Fruit fly (Drosophila melanogaster) whole organism, embryonic: ENCODE results near the gene mRpL15.

Experiments
- CG11504 ChIP-seq: fragments of 200-800 bp; sonication (Bioruptor generic); optimal IDR thresholded peaks from 3 replicates; lab custom pipeline; 2019; ENCODE audit warnings: missing biosample characterization, mild to moderate bottlenecking, missing genetic modification characterization, moderate library complexity
- CG11696 ChIP-seq: fragments of 200-800 bp; sonication (Bioruptor generic); IDR thresholded peaks from 2 replicates; pipeline ENCODE4 v1.3.6; 2022; ENCODE audit warnings: missing biosample characterization, missing genetic modification characterization
- CG12659 ChIP-seq: fragments of 200-800 bp; sonication (Bioruptor generic); optimal IDR thresholded peaks from 3 replicates; lab custom pipeline; 2017; ENCODE audit warnings: mild to moderate bottlenecking, missing biosample characterization, missing genetic modification reagents, missing genetic modification characterization
- CG12769 ChIP-seq: fragments of 200-800 bp; sonication (Bioruptor generic); optimal IDR thresholded peaks from 2 replicates; lab custom pipeline; 2019; ENCODE audit warnings: missing biosample characterization, mild to moderate bottlenecking, missing genetic modification characterization, moderate library complexity
- CG13296 ChIP-seq: fragments of 200-800 bp; sonication (Bioruptor generic); optimal IDR thresholded peaks from 3 replicates; lab custom pipeline; 2018; ENCODE audit warnings: missing biosample characterization, mild to moderate bottlenecking, missing genetic modification characterization
- CG16863 ChIP-seq: fragments of 200-800 bp; sonication (Bioruptor generic); optimal IDR thresholded peaks from 3 replicates; lab custom pipeline; 2016; ENCODE audit warnings: missing biosample characterization, missing genetic modification characterization
- CG17359 ChIP-seq: fragments of 200-800 bp; sonication (Bioruptor generic); optimal IDR thresholded peaks from 3 replicates; lab custom pipeline; 2018; ENCODE audit warnings: missing biosample characterization, mild to moderate bottlenecking, missing genetic modification characterization, moderate library complexity
- CG17568 ChIP-seq: fragments of 200-800 bp; sonication (Bioruptor generic); optimal IDR thresholded peaks from 2 replicates; lab custom pipeline; 2018; ENCODE audit warnings: missing biosample characterization, mild to moderate bottlenecking, missing genetic modification characterization, moderate library complexity
- CG2199 ChIP-seq: fragments of 200-800 bp; sonication (Bioruptor generic); IDR thresholded peaks from 3 replicates; pipeline ENCODE4 v1.3.6; 2022; ENCODE audit warnings: missing biosample characterization, missing genetic modification characterization
- CG2889 ChIP-seq: fragments of 200-800 bp; sonication (Bioruptor generic); IDR thresholded peaks from 3 replicates; pipeline ENCODE4 v1.3.6; 2022; ENCODE audit warnings: missing biosample characterization, missing genetic modification characterization
- CG6254 ChIP-seq: fragments of 200-800 bp; sonication (Bioruptor generic); optimal IDR thresholded peaks from 3 replicates; lab custom pipeline; 2017; ENCODE audit warnings: mild to moderate bottlenecking, missing biosample characterization, missing genetic modification reagents, missing genetic modification characterization
- CG7745 ChIP-seq: fragments of 200-800 bp; sonication (Bioruptor generic); optimal IDR thresholded peaks from 2 replicates; lab custom pipeline; 2018; ENCODE audit warnings: missing biosample characterization, mild to moderate bottlenecking, missing genetic modification characterization, moderate library complexity
- CG8281 ChIP-seq: fragments of 200-800 bp; sonication (Bioruptor generic); optimal IDR thresholded peaks from 2 replicates; lab custom pipeline; 2018; ENCODE audit warnings: missing biosample characterization, mild to moderate bottlenecking, missing genetic modification characterization, moderate library complexity
- CG8290 ChIP-seq, 3 experiments: fragments of 200-800 bp; sonication (Bioruptor generic); optimal IDR thresholded peaks; 2 replicates each; lab custom pipeline; 2016 to 2019; ENCODE audit warnings: missing biosample characterization in 3 of 3, missing genetic modification characterization in 3 of 3, mild to moderate bottlenecking in 2 of 3, moderate library complexity in 1 of 3
- Doc2 ChIP-seq: fragments of 200-800 bp; sonication (Bioruptor generic); IDR thresholded peaks from 2 replicates; pipeline ENCODE4 v1.3.6; 2022; ENCODE audit warnings: missing biosample characterization, missing genetic modification characterization
- Ets97D ChIP-seq: fragments of 200-800 bp; sonication (Bioruptor generic); optimal IDR thresholded peaks from 3 replicates; lab custom pipeline; 2016; ENCODE audit warnings: missing biosample characterization, missing genetic modification characterization
- H2.0 ChIP-seq: fragments of 200-800 bp; sonication (Bioruptor generic); IDR thresholded peaks from 2 replicates; pipeline ENCODE4 v1.3.6; 2022; ENCODE audit warnings: missing biosample characterization, missing genetic modification characterization
- MBD-R2 ChIP-seq: fragments of 200-800 bp; sonication (Bioruptor generic); IDR thresholded peaks from 2 replicates; pipeline ENCODE4 v1.3.6; 2022; ENCODE audit warnings: missing biosample characterization, missing genetic modification characterization
- Meics ChIP-seq: fragments of 200-800 bp; sonication (Bioruptor generic); optimal IDR thresholded peaks from 2 replicates; lab custom pipeline; 2017; ENCODE audit warnings: missing biosample characterization, mild to moderate bottlenecking, missing genetic modification characterization
- Nf-YA ChIP-seq: fragments of 200-800 bp; sonication (Bioruptor generic); IDR thresholded peaks from 2 replicates; pipeline ENCODE4 v1.3.6; 2022; ENCODE audit warnings: missing biosample characterization, missing genetic modification characterization
- PHDP ChIP-seq: fragments of 200-800 bp; sonication (Bioruptor generic); optimal IDR thresholded peaks from 3 replicates; lab custom pipeline; 2018; ENCODE audit warnings: missing biosample characterization, mild to moderate bottlenecking, missing genetic modification characterization, moderate library complexity
- Ptx1 ChIP-seq: fragments of 200-800 bp; sonication (Bioruptor generic); IDR thresholded peaks from 2 replicates; pipeline ENCODE4 v1.3.6; 2022; ENCODE audit warnings: missing biosample characterization, missing genetic modification characterization
- Sox100B ChIP-seq: fragments of 200-800 bp; sonication (Bioruptor generic); optimal IDR thresholded peaks from 3 replicates; lab custom pipeline; 2018; ENCODE audit warnings: missing biosample characterization, mild to moderate bottlenecking, missing genetic modification characterization
- Vsx1 ChIP-seq: fragments of 200-800 bp; sonication (Bioruptor generic); optimal IDR thresholded peaks from 2 replicates; lab custom pipeline; 2017; ENCODE audit warnings: missing biosample characterization, mild to moderate bottlenecking, missing genetic modification characterization, missing genetic modification reagents
- bigmax ChIP-seq: fragments of 200-800 bp; sonication (Bioruptor generic); optimal IDR thresholded peaks from 2 replicates; lab custom pipeline; 2018; ENCODE audit warnings: missing biosample characterization, mild to moderate bottlenecking, missing genetic modification characterization
- cg ChIP-seq: fragments of 200-800 bp; sonication (Bioruptor generic); optimal IDR thresholded peaks from 3 replicates; lab custom pipeline; 2019; ENCODE audit warnings: missing biosample characterization, mild to moderate bottlenecking, missing genetic modification characterization, moderate library complexity
- ci ChIP-seq: fragments of 200-800 bp; sonication (Bioruptor generic); IDR thresholded peaks from 3 replicates; pipeline ENCODE4 v1.3.6; 2022; ENCODE audit warnings: missing biosample characterization, missing genetic modification characterization
- crp ChIP-seq, 2 experiments: fragments of 200-800 bp; sonication (Bioruptor generic); optimal IDR thresholded peaks; 2 replicates in 1 of 2; 3 replicates in 1 of 2; lab custom pipeline; 2017; ENCODE audit warnings: missing biosample characterization in 2 of 2, missing genetic modification characterization in 2 of 2, mild to moderate bottlenecking in 1 of 2, moderate library complexity in 1 of 2
- dan ChIP-seq: fragments of 200-800 bp; sonication (Bioruptor generic); IDR thresholded peaks from 2 replicates; pipeline ENCODE4 v1.3.6; 2022; ENCODE audit warnings: missing biosample characterization, missing genetic modification characterization
- exex ChIP-seq: fragments of 200-800 bp; sonication (Bioruptor generic); optimal IDR thresholded peaks from 4 replicates; lab custom pipeline; 2018; ENCODE audit warnings: missing biosample characterization, mild to moderate bottlenecking, missing genetic modification characterization, moderate library complexity
- fd102C ChIP-seq: fragments of 200-800 bp; sonication (Bioruptor generic); optimal IDR thresholded peaks from 2 replicates; lab custom pipeline; 2018; ENCODE audit warnings: missing biosample characterization, mild to moderate bottlenecking, missing genetic modification characterization, moderate library complexity
- gsb-n ChIP-seq: fragments of 200-800 bp; sonication (Bioruptor generic); optimal IDR thresholded peaks from 3 replicates; lab custom pipeline; 2018; ENCODE audit warnings: missing biosample characterization, mild to moderate bottlenecking, missing genetic modification characterization
- insv ChIP-seq, 2 experiments: fragments of 200-800 bp; sonication (Bioruptor generic); optimal IDR thresholded peaks; 3 replicates each; lab custom pipeline; 2016 to 2018; ENCODE audit warnings: missing biosample characterization in 2 of 2, missing genetic modification characterization in 2 of 2
- mirr ChIP-seq: fragments of 200-800 bp; sonication (Bioruptor generic); optimal IDR thresholded peaks from 3 replicates; lab custom pipeline; 2018; ENCODE audit warnings: missing biosample characterization, mild to moderate bottlenecking, missing genetic modification characterization
- onecut ChIP-seq: fragments of 200-800 bp; sonication (Bioruptor generic); IDR thresholded peaks from 2 replicates; pipeline ENCODE4 v1.3.6; 2022; ENCODE audit warnings: missing biosample characterization, missing genetic modification characterization
- run ChIP-seq: fragments of 200-800 bp; sonication (Bioruptor generic); optimal IDR thresholded peaks from 3 replicates; lab custom pipeline; 2018; ENCODE audit warnings: missing biosample characterization, mild to moderate bottlenecking, missing genetic modification characterization
- sc ChIP-seq, 3 experiments: fragments of >200 bp in 2 of 3; fragments of 200-800 bp in 1 of 3; sonication (Bioruptor generic) in 1 of 3; optimal IDR thresholded peaks; 2 replicates in 2 of 3; 3 replicates in 1 of 3; lab custom pipeline; 2017; ENCODE audit warnings: mild to moderate bottlenecking in 1 of 3, missing biosample characterization in 1 of 3, missing genetic modification characterization in 1 of 3, missing genetic modification reagents in 1 of 3
- scrt ChIP-seq: fragments of 200-800 bp; sonication (Bioruptor generic); optimal IDR thresholded peaks from 2 replicates; lab custom pipeline; 2018; ENCODE audit warnings: missing biosample characterization, mild to moderate bottlenecking, missing genetic modification characterization, moderate library complexity
- sd ChIP-seq: fragments of 200-800 bp; sonication (Bioruptor generic); optimal IDR thresholded peaks from 3 replicates; lab custom pipeline; 2018; ENCODE audit warnings: missing biosample characterization, mild to moderate bottlenecking, missing genetic modification characterization, moderate library complexity
- sens ChIP-seq: fragments of 200-800 bp; sonication (Bioruptor generic); peaks from one replicate; lab custom pipeline; 2016; ENCODE audit warnings: missing biosample characterization, missing genetic modification characterization
- sens-2 ChIP-seq: fragments of 200-800 bp; sonication (Bioruptor generic); IDR thresholded peaks from 2 replicates; pipeline ENCODE4 v1.3.6; 2022; ENCODE audit warnings: missing biosample characterization, missing genetic modification characterization
- vvl ChIP-seq: fragments of 200-800 bp; sonication (Bioruptor generic); IDR thresholded peaks from 2 replicates; pipeline ENCODE4 v1.3.6; 2022; ENCODE audit warnings: missing biosample characterization, missing genetic modification characterization
- zfh1 ChIP-seq: fragments of 200-800 bp; sonication (Bioruptor generic); IDR thresholded peaks from 3 replicates; pipeline ENCODE4 v1.3.6; 2022; ENCODE audit warnings: missing biosample characterization, missing genetic modification characterization
- zfh2 ChIP-seq: fragments of 200-800 bp; sonication (Bioruptor generic); optimal IDR thresholded peaks from 2 replicates; lab custom pipeline; 2016; ENCODE audit warnings: missing biosample characterization, missing genetic modification characterization

Gene mRpL15

DNA sequence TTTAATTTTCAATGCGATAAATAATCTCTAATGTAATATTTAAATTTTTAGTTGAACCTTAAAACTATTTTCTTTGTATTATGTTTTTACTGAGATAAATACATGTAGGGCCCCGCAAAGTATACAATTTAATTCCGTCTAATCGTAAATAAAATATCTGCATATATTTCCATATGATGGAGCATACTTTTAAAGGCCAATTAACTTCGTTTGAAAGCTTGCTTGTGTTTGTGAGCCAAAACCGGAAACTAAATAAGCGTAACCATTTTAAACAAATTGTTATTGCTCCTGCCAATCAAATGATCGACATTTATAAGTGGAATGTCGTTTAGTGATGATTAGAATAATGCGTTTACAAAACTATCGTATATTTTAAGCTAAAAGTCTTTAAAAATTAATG lies 25.2 kb downstream of the mRpL15 start (continued):
- peak; percentile 16 for TF ChIP-seq CG17359
- TF ChIP-seq Sox100B (GFP tag; lab: Kevin White, UChicago) = peak; percentile 27
- TF ChIP-seq exex (tag; lab: Kevin White, UChicago) = peak; percentile 53
- TF ChIP-seq mirr (GFP tag; lab: Kevin White, UChicago) = peak; percentile 26
- peak; percentile 100 for TF ChIP-seq Vsx1 (GFP tag; lab: Kevin White, UChicago)
- TF ChIP-seq sd (tag; lab: Kevin White, UChicago) = peak; percentile 26
- peak; percentile 61 for TF ChIP-seq vvl (GFP tag; lab: Robert Waterston, UW)
- no peak for TF ChIP-seq CG8290 (GFP tag; optimal IDR thresholded peaks at IDR 0.05; lab: Kevin White, UChicago)
- peak in 1 of 2 experiments; percentile 17 for TF ChIP-seq CG8290 (tag; optimal IDR thresholded peaks at IDR 0.05; lab: Kevin White, UChicago)
- TF ChIP-seq Ets97D (GFP tag; lab: Kevin White, UChicago) = peak; percentile 90
- TF ChIP-seq CG17568 (GFP tag; lab: Kevin White, UChicago) = peak; percentile 23
- no peak for TF ChIP-seq CG2889
- TF ChIP-seq gsb-n (tag; lab: Kevin White, UChicago) = peak; percentile 18
- TF ChIP-seq CG12659 = peak; percentile 8
- no peak for TF ChIP-seq Ptx1 (GFP tag; lab: Robert Waterston, UW)
- peak; percentile 7; the same call in 1 of the 3 replicates for TF ChIP-seq ci (GFP tag; lab: Robert Waterston, UW)
- no peak for TF ChIP-seq dan
- TF ChIP-seq cg (GFP tag; lab: Kevin White, UChicago) = peak; percentile 60
- TF ChIP-seq CG13296 = peak; percentile 13

dm6 chr3L:20410345-20410744 lies 25.7 kb downstream of the mRpL15 start, which contains the start of gene CG13248:
CG13248 (minus strand) TSS chr3L:20410566.
- TF ChIP-seq scrt (GFP tag; lab: Kevin White, UChicago) = peak; percentile 63
- no peak for TF ChIP-seq CG17359
- TF ChIP-seq CG16863 (GFP tag; lab: Kevin White, UChicago) = no peak
- TF ChIP-seq vvl (GFP tag; lab: Robert Waterston, UW) = no peak
- no peak for TF ChIP-seq sc (optimal IDR thresholded peaks at IDR 0.05; lab: Kevin White, UChicago)
- no peak for TF ChIP-seq sc (GFP tag; optimal IDR thresholded peaks at IDR 0.05; lab: Kevin White, UChicago)
- peak; percentile 95 for TF ChIP-seq onecut (GFP tag; lab: Robert Waterston, UW)
- no peak for TF ChIP-seq Doc2
- TF ChIP-seq sens-2 (GFP tag; lab: Robert Waterston, UW) = no peak
- 0 out of 3 replicates have a peak, but pooled peaks have one; percentile 4 for TF ChIP-seq CG2199 (GFP tag; lab: Robert Waterston, UW)
- no peak for TF ChIP-seq CG8281 (tag; lab: Kevin White, UChicago)
- TF ChIP-seq H2.0 (GFP tag; lab: Robert Waterston, UW) = no peak
- peak; percentile 22; the same call in 1 of the 2 replicates for TF ChIP-seq MBD-R2
- TF ChIP-seq insv (GFP tag; optimal IDR thresholded peaks at IDR 0.05; lab: Kevin White, UChicago) = no peak
- TF ChIP-seq crp (GFP tag; optimal IDR thresholded peaks at IDR 0.05; lab: Kevin White, UChicago) = peak in 1 of 2 experiments; percentile 15

dm6 chr3L:20405971-20406948 lies 29.7 kb downstream of the mRpL15 start:
- TF ChIP-seq Nf-YA = no peak
- TF ChIP-seq PHDP (tag; lab: Kevin White, UChicago) = peak; percentile 64
- peak; percentile 29 for TF ChIP-seq Sox100B (GFP tag; lab: Kevin White, UChicago)
- peak; percentile 3 for TF ChIP-seq CG12769 (tag; lab: Kevin White, UChicago)
- TF ChIP-seq CG7745 (tag; lab: Kevin White, UChicago) = peak; percentile 88
- no peak for TF ChIP-seq bigmax (GFP tag; lab: Kevin White, UChicago)
- peak; percentile 66 for TF ChIP-seq sens (GFP tag; lab: Kevin White, UChicago)
- peak; percentile 73 for TF ChIP-seq CG13296
- no peak for TF ChIP-seq zfh1 (GFP tag; lab: Robert Waterston, UW)
- no peak for TF ChIP-seq zfh2 (GFP tag; lab: Kevin White, UChicago)
- peak; percentile 13 for TF ChIP-seq fd102C (GFP tag; lab: Kevin White, UChicago)
- peak; percentile 33 for TF ChIP-seq CG6254 (GFP tag; lab: Kevin White, UChicago)
- no peak for TF ChIP-seq CG11696 (GFP tag; lab: Robert Waterston, UW)
- TF ChIP-seq MBD-R2 = no peak
- peak; percentile 3 for TF ChIP-seq CG11504 (tag; lab: Kevin White, UChicago)
- TF ChIP-seq run = peak; percentile 12
- peak; percentile 8 for TF ChIP-seq Meics
